Fruit fly (Drosophila melanogaster) whole organism, prepupa: ENCODE measurements around the gene CG1161.
A peak's percentile ranks its signal among the peaks of the same experiment; 100 is the strongest.

ENCODE experiments used
- Blimp-1 ChIP-seq: fragments of 200-800 bp; sonication (Bioruptor generic); optimal IDR thresholded peaks from 3 replicates; lab custom pipeline; 2017; ENCODE audit warnings: missing biosample characterization, missing genetic modification characterization, mild to moderate bottlenecking, moderate library complexity, missing genetic modification reagents
- CG10631 ChIP-seq: fragments of 200-800 bp; sonication (Bioruptor generic); optimal IDR thresholded peaks from 2 replicates; lab custom pipeline; 2016; ENCODE audit warnings: missing biosample characterization, missing genetic modification characterization
- CG11294 ChIP-seq: fragments of 200-800 bp; sonication (Bioruptor generic); IDR thresholded peaks from 2 replicates; pipeline ENCODE4 v1.3.6; 2022; ENCODE audit warnings: missing biosample characterization, missing genetic modification characterization
- CG11762 ChIP-seq: fragments of 200-800 bp; sonication (Bioruptor generic); optimal IDR thresholded peaks from 3 replicates; lab custom pipeline; 2016; ENCODE audit warnings: missing biosample characterization, missing genetic modification characterization; ENCODE audit not compliant: insufficient read depth
- CG11902 ChIP-seq: fragments of 200-800 bp; sonication (Bioruptor generic); optimal IDR thresholded peaks from 3 replicates; lab custom pipeline; 2016; ENCODE audit warnings: missing biosample characterization, missing genetic modification characterization
- CG1621 ChIP-seq: fragments of 200-800 bp; sonication (Bioruptor generic); optimal IDR thresholded peaks from 3 replicates; lab custom pipeline; 2018; ENCODE audit warnings: missing biosample characterization, mild to moderate bottlenecking, missing genetic modification characterization
- CG31627 ChIP-seq: fragments of 200-800 bp; sonication (Bioruptor generic); optimal IDR thresholded peaks from 3 replicates; lab custom pipeline; 2016; ENCODE audit warnings: missing biosample characterization, missing genetic modification characterization
- CG34406 ChIP-seq: fragments of 200-800 bp; sonication (Bioruptor generic); optimal IDR thresholded peaks from 3 replicates; lab custom pipeline; 2016; ENCODE audit warnings: missing biosample characterization, missing genetic modification characterization
- CG6163 ChIP-seq: fragments of 200-800 bp; sonication (Bioruptor generic); IDR thresholded peaks from 3 replicates; pipeline ENCODE4 v1.3.6; 2022; ENCODE audit warnings: missing biosample characterization, missing genetic modification characterization
- CG6276 ChIP-seq: fragments of 200-800 bp; sonication (Bioruptor generic); optimal IDR thresholded peaks from 2 replicates; lab custom pipeline; 2017; ENCODE audit warnings: missing biosample characterization, mild to moderate bottlenecking, missing genetic modification characterization
- CG6792 ChIP-seq: fragments of 200-800 bp; sonication (Bioruptor generic); optimal IDR thresholded peaks from 3 replicates; lab custom pipeline; 2016; ENCODE audit warnings: missing biosample characterization, missing genetic modification characterization
- CG6854 ChIP-seq: fragments of 200-800 bp; sonication (Bioruptor generic); optimal IDR thresholded peaks from 2 replicates; lab custom pipeline; 2017; ENCODE audit warnings: missing biosample characterization, mild to moderate bottlenecking, missing genetic modification characterization
- CG7368 ChIP-seq: fragments of 200-800 bp; sonication (Bioruptor generic); optimal IDR thresholded peaks from 3 replicates; lab custom pipeline; 2016; ENCODE audit warnings: missing biosample characterization, missing genetic modification characterization
- CG8319 ChIP-seq: fragments of 200-800 bp; sonication (Bioruptor generic); optimal IDR thresholded peaks from 3 replicates; lab custom pipeline; 2016; ENCODE audit warnings: missing biosample characterization, missing genetic modification characterization
- CG8632 ChIP-seq: fragments of 200-800 bp; sonication (Bioruptor generic); optimal IDR thresholded peaks from 3 replicates; lab custom pipeline; 2016; ENCODE audit warnings: missing biosample characterization, missing genetic modification characterization
- CG9139 ChIP-seq: fragments of 200-800 bp; sonication (Bioruptor generic); optimal IDR thresholded peaks from 3 replicates; lab custom pipeline; 2017; ENCODE audit warnings: missing biosample characterization, mild to moderate bottlenecking, missing genetic modification characterization
- Eip75B ChIP-seq: fragments of 200-800 bp; sonication (Bioruptor generic); optimal IDR thresholded peaks from 3 replicates; lab custom pipeline; 2016; ENCODE audit warnings: missing biosample characterization, missing genetic modification characterization
- Eip78C ChIP-seq: fragments of 200-800 bp; sonication (Bioruptor generic); peaks from one replicate; lab custom pipeline; 2016; ENCODE audit warnings: missing biosample characterization, missing genetic modification characterization
- Ets21C ChIP-seq: fragments of 200-800 bp; sonication (Bioruptor generic); optimal IDR thresholded peaks from 3 replicates; lab custom pipeline; 2016; ENCODE audit warnings: missing biosample characterization, missing genetic modification characterization
- Hr38 ChIP-seq: sonication (Bioruptor generic); optimal IDR thresholded peaks from 2 replicates; lab custom pipeline; 2016; ENCODE audit warnings: missing biosample characterization, missing genetic modification characterization
- Hr4 ChIP-seq: fragments of 200-800 bp; sonication (Bioruptor generic); optimal IDR thresholded peaks from 3 replicates; lab custom pipeline; 2016; ENCODE audit warnings: missing biosample characterization, missing genetic modification characterization
- Lpt ChIP-seq: fragments of 200-800 bp; sonication (Bioruptor generic); optimal IDR thresholded peaks from 3 replicates; lab custom pipeline; 2016; ENCODE audit warnings: missing biosample characterization, missing genetic modification characterization
- Sox102F ChIP-seq: fragments of 200-800 bp; sonication (Bioruptor generic); optimal IDR thresholded peaks from 2 replicates; lab custom pipeline; 2016; ENCODE audit warnings: missing biosample characterization, mild to moderate bottlenecking, missing genetic modification characterization
- Sox14 ChIP-seq: fragments of 200-800 bp; sonication (Bioruptor generic); optimal IDR thresholded peaks from 3 replicates; lab custom pipeline; 2016; ENCODE audit warnings: missing biosample characterization, missing genetic modification characterization
- Sox15 ChIP-seq: fragments of 200-800 bp; sonication (Bioruptor generic); optimal IDR thresholded peaks from 3 replicates; lab custom pipeline; 2016; ENCODE audit warnings: missing biosample characterization, missing genetic modification characterization
- achi ChIP-seq: fragments of 200-800 bp; sonication (Bioruptor generic); optimal IDR thresholded peaks from 3 replicates; lab custom pipeline; 2016; ENCODE audit warnings: missing biosample characterization, missing genetic modification characterization
- acj6 ChIP-seq: fragments of 200-800 bp; sonication (Bioruptor generic); optimal IDR thresholded peaks from 3 replicates; lab custom pipeline; 2016; ENCODE audit warnings: missing biosample characterization, missing genetic modification characterization
- cyc ChIP-seq: fragments of 200-800 bp; sonication (Bioruptor generic); optimal IDR thresholded peaks from 3 replicates; lab custom pipeline; 2016; ENCODE audit warnings: missing biosample characterization, missing genetic modification characterization
- eg ChIP-seq: fragments of 200-800 bp; sonication (Bioruptor generic); IDR thresholded peaks from 3 replicates; pipeline ENCODE4 v1.3.6; 2022; ENCODE audit warnings: missing biosample characterization, missing genetic modification characterization
- esn ChIP-seq: fragments of 200-800 bp; sonication (Bioruptor generic); optimal IDR thresholded peaks from 2 replicates; lab custom pipeline; 2016; ENCODE audit warnings: missing biosample characterization, mild to moderate bottlenecking, missing genetic modification characterization, moderate library complexity
- fd59A ChIP-seq: fragments of 200-800 bp; sonication (Bioruptor generic); optimal IDR thresholded peaks from 2 replicates; lab custom pipeline; 2017; ENCODE audit warnings: missing biosample characterization, mild to moderate bottlenecking, missing genetic modification characterization, missing genetic modification reagents
- lz ChIP-seq: fragments of 200-800 bp; sonication (Bioruptor generic); optimal IDR thresholded peaks from 3 replicates; lab custom pipeline; 2016; ENCODE audit warnings: missing biosample characterization, missing genetic modification characterization
- spab ChIP-seq: fragments of 200-800 bp; sonication (Bioruptor generic); optimal IDR thresholded peaks from 2 replicates; lab custom pipeline; 2017; ENCODE audit warnings: missing biosample characterization, mild to moderate bottlenecking, missing genetic modification characterization, missing genetic modification reagents
- ss ChIP-seq, 2 experiments: fragments of 200-800 bp; sonication (Bioruptor generic); optimal IDR thresholded peaks; 2 replicates in 1 of 2; 3 replicates in 1 of 2; lab custom pipeline; 2017 to 2018; ENCODE audit warnings: mild to moderate bottlenecking in 2 of 2, missing biosample characterization in 2 of 2, missing genetic modification characterization in 2 of 2, moderate library complexity in 1 of 2
- svp ChIP-seq: fragments of 200-800 bp; sonication (Bioruptor generic); peaks from one replicate; lab custom pipeline; 2016; ENCODE audit warnings: missing biosample characterization, missing genetic modification characterization
- topi ChIP-seq: fragments of 200-800 bp; sonication (Bioruptor generic); optimal IDR thresholded peaks from 3 replicates; lab custom pipeline; 2016; ENCODE audit warnings: missing biosample characterization, missing genetic modification characterization

The CG1161 gene

dm6 chr3R:5331764-5332405 lies 23.0 kb upstream of the CG1161 start (continued):
- TF ChIP-seq Eip75B (peak; percentile 65), lz (GFP tag; lab: Kevin White, UChicago) (peak; percentile 49), CG11294 (GFP tag; lab: Robert Waterston, UW) (no peak), topi (GFP tag; lab: Kevin White, UChicago) (peak; percentile 62), CG11902 (peak; percentile 15), Sox15 (peak; percentile 43), Hr4 (no peak), ss (GFP tag; optimal IDR thresholded peaks at IDR 0.05; lab: Kevin White, UChicago) (peak; percentile 25 to 66), CG8319 (GFP tag; lab: Kevin White, UChicago) (peak; percentile 11)

dm6 chr3R:5346707-5347323 lies 8.1 kb upstream of the CG1161 start:
- TF ChIP-seq Sox14 (GFP tag; lab: Kevin White, UChicago): no peak
- TF ChIP-seq cyc (GFP tag; lab: Kevin White, UChicago): no peak
- no peak for TF ChIP-seq Blimp-1 (GFP tag; lab: Kevin White, UChicago)
- no peak for TF ChIP-seq Hr38 (GFP tag; lab: Kevin White, UChicago)
- no peak for TF ChIP-seq CG11762
- TF ChIP-seq topi (GFP tag; lab: Kevin White, UChicago): no peak
- no peak for TF ChIP-seq CG7368 (GFP tag; lab: Kevin White, UChicago)

- TF ChIP-seq CG6163 (0 out of 3 replicates have a peak, but pooled peaks have one; percentile 28), acj6 (GFP tag; lab: Kevin White, UChicago) (no peak)
These were observed 4.4 kb upstream of the CG1161 start, which contains the start of gene mtd for dm6 chr3R:5350393-5350972. mtd (minus strand) TSS chr3R:5350443.

- TF ChIP-seq CG11902 (no peak), topi (GFP tag; lab: Kevin White, UChicago) (no peak), CG6276 (GFP tag; lab: Kevin White, UChicago) (no peak), CG34406 (no peak), CG11762 (no peak), Sox102F (no peak)
These were observed 222 bp downstream of the CG1161 start for dm6 chr3R:5355135-5355493.

dm6 chr3R:5357935-5358414 lies 3.1 kb downstream of the CG1161 start, which contains the start of gene Prosbeta7:
Prosbeta7 (minus strand) TSS chr3R:5358364.
- TF ChIP-seq Sox15: no peak
- TF ChIP-seq CG11762: no peak
- TF ChIP-seq Sox14 (GFP tag; lab: Kevin White, UChicago): peak; percentile 27
- no peak for TF ChIP-seq CG9139 (GFP tag; lab: Kevin White, UChicago)
- peak; percentile 55 for TF ChIP-seq CG6854
- TF ChIP-seq CG1621 (tag; lab: Kevin White, UChicago): peak; percentile 45
- no peak for TF ChIP-seq CG11902
- TF ChIP-seq Eip78C (GFP tag; lab: Kevin White, UChicago): peak; percentile 27
- 0 out of 3 replicates have a peak, but pooled peaks have one; percentile 6 for TF ChIP-seq CG6163
- TF ChIP-seq Lpt (GFP tag; lab: Kevin White, UChicago): no peak

dm6 chr3R:5361681-5362319 lies 6.9 kb downstream of the CG1161 start:
- TF ChIP-seq Sox102F (peak; percentile 91), CG31627 (GFP tag; lab: Kevin White, UChicago) (peak; percentile 90), achi (GFP tag; lab: Kevin White, UChicago) (peak; percentile 92), svp (peak; percentile 92), fd59A (GFP tag; lab: Kevin White, UChicago) (peak; percentile 85), ss (GFP tag; optimal IDR thresholded peaks at IDR 0.05; lab: Kevin White, UChicago) (peak; percentile 84), CG6854 (peak; percentile 51), CG6163 (peak; percentile 97), CG6792 (peak; percentile 90), CG11902 (peak; percentile 83), eg (GFP tag; lab: Robert Waterston, UW) (peak; percentile 95), CG10631 (GFP tag; lab: Kevin White, UChicago) (peak; percentile 92), spab (peak; percentile 85), CG34406 (peak; percentile 84), cyc (GFP tag; lab: Kevin White, UChicago) (peak; percentile 93), esn (GFP tag; lab: Kevin White, UChicago) (peak; percentile 94), CG8632 (peak; percentile 79), CG1621 (tag; lab: Kevin White, UChicago) (peak; percentile 86), CG8319 (GFP tag; lab: Kevin White, UChicago) (peak; percentile 80), Ets21C (peak; percentile 85), Blimp-1 (GFP tag; lab: Kevin White, UChicago) (peak; percentile 42), CG6276 (GFP tag; lab: Kevin White, UChicago) (no peak), acj6 (GFP tag; lab: Kevin White, UChicago) (peak; percentile 92)
